Worm (Caenorhabditis elegans) whole organism, dauer: ENCODE results near the gene B0478.3.

Experiments used
- unc-62 ChIP-seq: sonication (generic microtip); optimal IDR thresholded peaks from 2 replicates; lab custom pipeline; 2017; ENCODE audit warnings: missing biosample characterization, missing genetic modification reagents, missing genetic modification characterization

B0478.3 gene

DNA sequence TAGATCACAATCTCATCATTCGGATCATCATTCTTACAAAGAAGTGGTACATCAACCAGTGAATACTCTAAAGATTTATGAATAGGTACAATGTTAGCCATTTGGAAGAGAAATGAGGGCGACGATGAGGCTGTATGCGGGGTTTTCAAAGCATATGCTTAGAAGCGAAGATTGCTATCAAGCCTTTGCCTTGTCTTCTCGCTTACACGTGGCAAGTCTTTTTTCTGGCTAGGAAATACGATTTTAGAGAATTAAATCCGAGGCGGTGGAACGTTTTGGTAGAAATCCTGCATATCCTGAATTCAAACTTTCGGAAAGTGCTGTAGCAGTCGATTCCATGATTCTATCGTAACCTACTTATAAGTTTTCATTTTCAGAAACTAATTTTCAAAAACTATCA is 44.3 kb downstream of the B0478.3 start, which contains the start of gene T22D1.18:
TSS of gene T22D1.18 (minus strand) at position 101 of the 400 bp plus-strand sequence.
- TF ChIP-seq unc-62 (GFP tag; lab: Kevin White, UChicago) = no peak

DNA sequence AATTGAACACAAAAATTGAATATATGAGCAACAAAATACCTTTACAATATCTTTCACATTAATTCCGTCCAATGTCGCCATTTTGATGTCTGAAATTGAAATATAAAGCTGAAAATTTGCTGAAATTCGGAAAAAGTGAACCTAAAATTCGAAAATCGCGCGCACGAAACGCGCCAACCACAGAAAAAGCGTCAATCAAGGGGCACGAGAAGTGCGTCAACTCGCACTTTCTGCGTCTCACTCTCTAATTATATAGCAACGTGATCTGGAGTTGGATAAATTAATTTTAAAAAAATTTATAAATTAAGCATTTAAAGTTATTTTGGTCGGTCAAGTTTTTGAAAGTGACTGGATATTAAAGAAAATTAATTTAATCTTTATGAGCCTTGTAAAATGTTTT is 45.1 kb downstream of the B0478.3 start, which contains the start of gene ruvb-2:
TSS of gene ruvb-2 (minus strand) at position 89 of the 400 bp plus-strand sequence.
- TF ChIP-seq unc-62 (GFP tag; lab: Kevin White, UChicago) = no peak

DNA sequence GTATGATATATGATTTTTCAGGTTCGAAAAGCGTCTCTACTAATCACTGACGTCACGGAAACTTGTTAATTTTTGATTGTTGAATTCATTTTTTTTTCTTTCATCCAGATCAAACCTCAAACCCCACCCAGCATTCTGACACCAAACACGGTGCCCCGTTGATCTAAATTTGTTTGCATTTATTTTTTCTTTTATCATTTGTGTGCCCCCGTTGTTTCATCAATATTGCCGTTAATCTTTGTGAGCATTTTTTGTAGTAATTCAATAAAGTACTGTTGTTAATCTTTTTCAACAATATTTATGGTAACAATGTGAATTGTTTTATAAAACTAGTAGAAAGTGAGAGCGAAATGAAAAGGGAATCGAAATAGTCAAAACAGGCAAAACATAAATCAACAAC is 47.6 kb downstream of the B0478.3 start:
- TF ChIP-seq unc-62 (GFP tag; lab: Kevin White, UChicago) = no peak
